Worm (Caenorhabditis elegans): ENCODE data around the gene C18D11.7.
"Not testable (repeated sequence)": the region's sequence is repeated elsewhere in the genome, so short reads cannot be mapped to it uniquely, and the experiment has no call there.

C18D11.7 gene

DNA sequence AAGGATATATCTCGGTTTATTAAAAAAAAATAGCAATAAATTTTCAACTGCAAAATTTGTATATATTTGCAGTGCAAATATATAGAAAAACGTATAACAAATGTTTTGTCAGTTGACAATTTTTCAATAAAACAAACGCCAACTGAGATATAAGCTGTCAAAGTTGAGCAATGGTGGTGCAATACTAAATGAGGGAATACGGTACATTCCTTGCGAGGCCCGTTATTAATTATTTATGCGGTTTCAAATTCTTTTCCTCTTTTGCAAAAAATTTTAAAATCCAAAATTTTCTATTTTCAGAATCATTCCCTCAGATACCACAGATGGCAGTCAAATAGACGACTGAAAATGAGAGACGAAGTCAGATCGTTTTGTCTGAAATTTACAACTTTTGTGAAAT, 11.1 kb downstream of the C18D11.7 start, which contains the start of gene twk-39:
twk-39 (plus strand) TSS at position 301 of the 400 bp plus-strand sequence.
- TF ChIP-seq ref-1 (GFP tag; conservative IDR thresholded peaks at IDR 0.05) (no peak), klf-2 (GFP tag; conservative IDR thresholded peaks at IDR 0.05) (no peak), T22C8.4 (GFP tag; IDR thresholded peaks at IDR 0.05) (no peak), med-1 (GFP tag; optimal IDR thresholded peaks at IDR 0.05; ENCODE audit: insufficient read depth) (no peak), tab-1 (GFP tag; IDR thresholded peaks at IDR 0.05) (no peak), flt-1 (GFP tag; IDR thresholded peaks at IDR 0.05) (no peak), ztf-23 (GFP tag; IDR thresholded peaks at IDR 0.05) (no peak), cog-1 (tag; optimal IDR thresholded peaks at IDR 0.05) (no peak), ztf-29 (GFP tag; IDR thresholded peaks at IDR 0.05) (no peak)

DNA sequence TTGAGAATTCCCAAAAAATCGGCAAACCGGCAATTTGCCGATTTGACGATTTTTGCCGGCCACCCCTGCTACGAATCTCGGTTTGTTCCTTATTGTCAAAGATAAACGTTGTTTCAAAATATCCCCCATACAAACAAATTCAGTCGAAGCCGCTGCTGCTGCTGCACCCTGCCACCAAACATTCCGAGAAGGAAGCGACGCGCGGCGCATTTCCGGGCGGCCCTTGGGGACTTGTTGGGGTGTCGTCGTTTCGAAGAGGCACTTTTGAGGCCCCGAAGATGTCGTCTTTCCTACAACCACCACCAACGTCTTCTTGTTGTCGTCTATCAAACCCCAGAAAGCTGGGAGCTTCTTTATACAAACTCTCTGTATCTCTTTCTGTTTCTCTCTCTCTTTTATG, 12.2 kb downstream of the C18D11.7 start:
- TF ChIP-seq ztf-23 (GFP tag; IDR thresholded peaks at IDR 0.05) (no peak), cog-1 (tag; optimal IDR thresholded peaks at IDR 0.05) (no peak)

- peak; percentile 76 for TF ChIP-seq klf-2 (GFP tag; conservative IDR thresholded peaks at IDR 0.05)
- TF ChIP-seq cog-1 (tag; optimal IDR thresholded peaks at IDR 0.05): peak; percentile 4
- TF ChIP-seq T22C8.4 (GFP tag; IDR thresholded peaks at IDR 0.05): peak; percentile 35; the same call in 1 of the 2 replicates
- peak; percentile 73 for TF ChIP-seq flt-1 (GFP tag; IDR thresholded peaks at IDR 0.05)
- peak; percentile 71; the same call in 1 of the 2 replicates for TF ChIP-seq ztf-23 (GFP tag; IDR thresholded peaks at IDR 0.05)
- peak; percentile 69; the same call in 1 of the 2 replicates for TF ChIP-seq tab-1 (GFP tag; IDR thresholded peaks at IDR 0.05)
These were observed 14.0 kb downstream of the C18D11.7 start, which contains the start of gene C24H11.2 for ce11 chrIII:11792295-11793256. Gene C24H11.2, minus strand, starts transcription at chrIII:11792345.

ce11 chrIII:11789480-11789879, 17.1 kb downstream of the C18D11.7 start:
- TF ChIP-seq T22C8.4 (GFP tag; IDR thresholded peaks at IDR 0.05): no peak
- TF ChIP-seq klf-2 (GFP tag; conservative IDR thresholded peaks at IDR 0.05): no peak
- no peak for TF ChIP-seq ref-1 (GFP tag; conservative IDR thresholded peaks at IDR 0.05)
- no peak for TF ChIP-seq cog-1 (tag; optimal IDR thresholded peaks at IDR 0.05)
- no peak for TF ChIP-seq tab-1 (GFP tag; IDR thresholded peaks at IDR 0.05)
- no peak for TF ChIP-seq flt-1 (GFP tag; IDR thresholded peaks at IDR 0.05)
- no peak for TF ChIP-seq ztf-23 (GFP tag; IDR thresholded peaks at IDR 0.05)
- no peak for TF ChIP-seq med-1 (GFP tag; optimal IDR thresholded peaks at IDR 0.05; ENCODE audit: insufficient read depth)
- TF ChIP-seq ztf-29 (GFP tag; IDR thresholded peaks at IDR 0.05): no peak

DNA sequence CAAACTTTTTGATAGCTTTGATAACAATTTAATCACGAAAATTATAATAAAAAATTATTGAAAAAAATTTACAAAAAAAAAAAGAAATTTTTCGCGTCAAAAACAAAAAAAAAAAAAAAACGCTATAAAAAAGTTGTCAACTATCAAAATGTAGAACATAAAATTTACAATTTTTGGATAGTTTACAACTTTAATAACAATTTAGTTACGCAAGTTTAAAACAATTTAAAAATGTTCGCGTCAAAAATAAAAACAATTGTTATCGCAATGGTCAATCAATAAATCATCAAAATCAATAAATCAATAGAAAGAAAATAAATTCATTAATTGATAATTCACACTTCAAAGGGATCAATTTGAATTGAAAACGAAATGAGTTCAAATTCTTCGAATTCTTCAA, 19.2 kb downstream of the C18D11.7 start, which contains the start of gene C24H11.1:
C24H11.1 (plus strand) TSS at position 301 of the 400 bp plus-strand sequence.
- TF ChIP-seq ztf-23 (GFP tag; IDR thresholded peaks at IDR 0.05); flt-1 (GFP tag; IDR thresholded peaks at IDR 0.05); klf-2 (GFP tag; conservative IDR thresholded peaks at IDR 0.05): not testable (repeated sequence)

- TF ChIP-seq klf-2 (GFP tag; conservative IDR thresholded peaks at IDR 0.05) (no peak), cog-1 (tag; optimal IDR thresholded peaks at IDR 0.05) (no peak), flt-1 (GFP tag; IDR thresholded peaks at IDR 0.05) (no peak), ztf-29 (GFP tag; IDR thresholded peaks at IDR 0.05) (no peak), ref-1 (GFP tag; conservative IDR thresholded peaks at IDR 0.05) (no peak), T22C8.4 (GFP tag; IDR thresholded peaks at IDR 0.05) (no peak), ztf-23 (GFP tag; IDR thresholded peaks at IDR 0.05) (no peak), tab-1 (GFP tag; IDR thresholded peaks at IDR 0.05) (no peak), med-1 (GFP tag; optimal IDR thresholded peaks at IDR 0.05; ENCODE audit: insufficient read depth) (no peak)
These were observed 20.6 kb downstream of the C18D11.7 start, which contains the start of gene tbx-38 for ce11 chrIII:11785961-11786360. Gene tbx-38, minus strand, starts transcription at chrIII:11786061.

DNA sequence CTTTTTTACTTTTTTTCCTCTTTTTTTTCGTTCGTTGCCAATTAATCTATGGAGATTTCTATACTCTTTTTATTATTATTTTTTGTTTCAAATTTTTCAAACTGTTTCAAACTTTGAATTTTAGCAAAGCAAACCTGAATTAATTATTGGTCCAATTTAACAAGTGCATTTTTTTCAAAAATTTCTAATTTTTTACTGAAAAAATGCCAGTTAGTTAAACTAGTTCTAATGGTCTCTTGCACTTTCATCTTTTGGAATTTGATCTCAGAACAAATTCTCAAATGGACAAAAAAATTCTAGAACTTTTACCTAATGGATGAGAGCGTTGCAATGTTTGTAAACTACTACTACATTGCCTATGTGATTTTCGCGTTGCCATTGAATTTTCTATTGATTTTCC, 24.8 kb downstream of the C18D11.7 start, which contains the start of gene srd-74:
srd-74 (plus strand) TSS at position 301 of the 400 bp plus-strand sequence.
- no peak for TF ChIP-seq klf-2 (GFP tag; conservative IDR thresholded peaks at IDR 0.05)
- no peak for TF ChIP-seq ztf-29 (GFP tag; IDR thresholded peaks at IDR 0.05)
- no peak for TF ChIP-seq ref-1 (GFP tag; conservative IDR thresholded peaks at IDR 0.05)
- TF ChIP-seq T22C8.4 (GFP tag; IDR thresholded peaks at IDR 0.05): no peak
- no peak for TF ChIP-seq tab-1 (GFP tag; IDR thresholded peaks at IDR 0.05)
- TF ChIP-seq flt-1 (GFP tag; IDR thresholded peaks at IDR 0.05): no peak
- TF ChIP-seq cog-1 (tag; optimal IDR thresholded peaks at IDR 0.05): no peak
- TF ChIP-seq med-1 (GFP tag; optimal IDR thresholded peaks at IDR 0.05; ENCODE audit: insufficient read depth): no peak
- no peak for TF ChIP-seq ztf-23 (GFP tag; IDR thresholded peaks at IDR 0.05)

DNA sequence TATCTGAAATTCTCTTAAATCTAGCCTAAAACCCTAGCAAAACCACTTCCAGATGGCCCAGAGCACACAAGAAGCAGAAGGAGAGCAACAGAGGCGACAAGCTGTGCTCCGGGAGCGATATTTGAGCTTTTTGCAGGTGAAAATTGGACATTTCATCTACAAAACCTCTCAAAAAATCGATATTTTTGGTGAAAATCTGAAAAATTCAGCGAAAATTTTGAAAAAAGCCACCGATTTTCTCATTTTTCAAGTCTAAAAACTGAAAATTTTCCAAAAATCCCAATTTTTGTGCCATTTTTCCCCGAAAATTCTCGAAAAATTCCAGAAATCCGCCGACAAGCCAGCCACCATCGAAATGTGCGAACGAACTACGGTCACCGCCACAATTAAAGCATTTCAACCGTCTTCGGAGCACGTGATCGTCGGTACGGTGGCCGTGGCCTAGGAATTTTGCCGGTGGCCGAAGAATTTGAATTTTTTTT, 26.4 kb downstream of the C18D11.7 start, which contains the start of gene C24H11.5:
C24H11.5 (plus strand) TSS at position 51 of the 482 bp plus-strand sequence.
- TF ChIP-seq ref-1 (GFP tag; conservative IDR thresholded peaks at IDR 0.05) (no peak), med-1 (GFP tag; optimal IDR thresholded peaks at IDR 0.05; ENCODE audit: insufficient read depth) (no peak), klf-2 (GFP tag; conservative IDR thresholded peaks at IDR 0.05) (no peak), ztf-29 (GFP tag; IDR thresholded peaks at IDR 0.05) (no peak), tab-1 (GFP tag; IDR thresholded peaks at IDR 0.05) (no peak), ztf-23 (GFP tag; IDR thresholded peaks at IDR 0.05) (no peak), T22C8.4 (GFP tag; IDR thresholded peaks at IDR 0.05) (no peak)

DNA sequence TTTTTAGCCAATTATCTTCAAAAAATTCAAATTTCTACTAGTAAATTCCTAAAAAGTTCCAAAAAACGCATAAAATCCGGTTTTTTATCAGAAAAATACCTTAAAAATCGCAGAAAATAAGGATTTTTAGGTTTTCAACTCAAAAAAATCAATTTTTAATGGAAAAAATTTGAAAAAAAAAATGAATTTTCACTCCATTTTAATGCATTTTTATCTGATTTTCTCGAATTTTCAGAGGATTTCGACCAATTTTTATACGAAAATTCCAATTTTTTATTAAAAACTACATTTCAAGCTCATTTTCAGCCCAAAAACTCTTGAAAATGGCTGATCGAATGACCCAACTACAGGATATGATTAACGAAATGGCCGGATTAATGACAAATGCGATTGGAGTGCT, 29.3 kb downstream of the C18D11.7 start, which contains the start of gene mdt-21:
mdt-21 (plus strand) TSS at position 301 of the 400 bp plus-strand sequence.
- TF ChIP-seq tab-1 (GFP tag; IDR thresholded peaks at IDR 0.05): no peak
